Worm (Caenorhabditis elegans): ENCODE data around the gene ima-1.

Gene ima-1

ce11 chrV:11228653-11229173 is 10.8 kb upstream of the ima-1 start, which contains the start of gene pqn-70 (continued):
- peak; percentile 28 for TF ChIP-seq fos-1 (tag; optimal IDR thresholded peaks at IDR 0.05)
- no peak for TF ChIP-seq aha-1 (tag; optimal IDR thresholded peaks at IDR 0.05)
- TF ChIP-seq sup-37 (GFP tag; optimal IDR thresholded peaks at IDR 0.05) = no peak
- TF ChIP-seq nhr-20 (tag; optimal IDR thresholded peaks at IDR 0.05) = peak; percentile 90
- TF ChIP-seq ama-1 (optimal IDR thresholded peaks at IDR 0.05) = no peak
- TF ChIP-seq hpl-2 (GFP tag; optimal IDR thresholded peaks at IDR 0.05) = peak; percentile 45
- TF ChIP-seq pax-3 (tag; optimal IDR thresholded peaks at IDR 0.05) = peak; percentile 61
- no peak for TF ChIP-seq egl-27 (tag; optimal IDR thresholded peaks at IDR 0.05)
- TF ChIP-seq C34B4.2 (tag; optimal IDR thresholded peaks at IDR 0.05) = no peak
- TF ChIP-seq pqm-1 (tag; optimal IDR thresholded peaks at IDR 0.05) = no peak
- TF ChIP-seq lin-13 (GFP tag; optimal IDR thresholded peaks at IDR 0.05) = peak; percentile 68
- TF ChIP-seq mef-2 (tag; optimal IDR thresholded peaks at IDR 0.05) = no peak
- peak; percentile 12 for TF ChIP-seq nhr-11 (tag; optimal IDR thresholded peaks at IDR 0.05)
- no peak for TF ChIP-seq unc-30 (tag; optimal IDR thresholded peaks at IDR 0.05)
- peak; percentile 48 for TF ChIP-seq F16B12.6 (tag; optimal IDR thresholded peaks at IDR 0.05)
- TF ChIP-seq mab-9 (GFP tag; IDR thresholded peaks at IDR 0.05) = peak; percentile 34; the same call in 1 of the 2 replicates
- peak; percentile 60 for TF ChIP-seq sox-4 (tag; optimal IDR thresholded peaks at IDR 0.05)
- TF ChIP-seq dpl-1 (GFP tag; optimal IDR thresholded peaks at IDR 0.05) = peak; percentile 41 to 75 (median 69)
- no peak for TF ChIP-seq ets-5 (GFP tag; IDR thresholded peaks at IDR 0.05)
- peak; percentile 87 for TF ChIP-seq unc-130 (tag; optimal IDR thresholded peaks at IDR 0.05)
- no peak for TF ChIP-seq nhr-28 (tag; optimal IDR thresholded peaks at IDR 0.05)
- no peak for TF ChIP-seq nhr-84 (tag; optimal IDR thresholded peaks at IDR 0.05)
- TF ChIP-seq lsy-2 (tag; optimal IDR thresholded peaks at IDR 0.05) = peak; percentile 84 to 85
- peak; percentile 25 for TF ChIP-seq aly-2 (tag; optimal IDR thresholded peaks at IDR 0.05)
- TF ChIP-seq ceh-90 (tag; optimal IDR thresholded peaks at IDR 0.05) = no peak
- peak; percentile 84 for TF ChIP-seq rnt-1 (tag; optimal IDR thresholded peaks at IDR 0.05)
- peak; percentile 75 for TF ChIP-seq xbp-1 (tag; optimal IDR thresholded peaks at IDR 0.05)
- TF ChIP-seq zip-4 (GFP tag; optimal IDR thresholded peaks at IDR 0.05) = peak; percentile 25
- peak; percentile 39 for TF ChIP-seq egl-13 (tag; optimal IDR thresholded peaks at IDR 0.05)
- peak; percentile 97 for TF ChIP-seq lin-14 (GFP tag; optimal IDR thresholded peaks at IDR 0.05)
- TF ChIP-seq irx-1 (tag; optimal IDR thresholded peaks at IDR 0.05) = peak; percentile 65
- peak; percentile 53 for TF ChIP-seq lin-15B (tag; optimal IDR thresholded peaks at IDR 0.05)
- TF ChIP-seq hlh-17 (GFP tag; optimal IDR thresholded peaks at IDR 0.05; ENCODE audit: borderline replicate concordance) = no peak
- no peak for TF ChIP-seq unc-62 (GFP tag; optimal IDR thresholded peaks at IDR 0.05)
- TF ChIP-seq elt-2 (tag; optimal IDR thresholded peaks at IDR 0.05) = peak; percentile 56
- peak in 1 of 2 experiments; percentile 75 for TF ChIP-seq ztf-11 (tag; optimal IDR thresholded peaks at IDR 0.05)
- TF ChIP-seq grh-1 (GFP tag; IDR thresholded peaks at IDR 0.05) = peak; percentile 69

- TF ChIP-seq efl-1 (optimal IDR thresholded peaks at IDR 0.05) (no peak), efl-1 (GFP tag; optimal IDR thresholded peaks at IDR 0.05 in 1 of 2) (peak in 1 of 2 experiments; percentile 2), irx-1 (tag; optimal IDR thresholded peaks at IDR 0.05) (no peak), blmp-1 (tag; optimal IDR thresholded peaks at IDR 0.05) (peak; percentile 80), mdl-1 (tag; optimal IDR thresholded peaks at IDR 0.05) (no peak)
Measured at ce11 chrV:11231177-11231576, 8.3 kb upstream of the ima-1 start.

- TF ChIP-seq blmp-1 (tag; optimal IDR thresholded peaks at IDR 0.05) (peak; percentile 18), ceh-8 (GFP tag; optimal IDR thresholded peaks at IDR 0.05) (no peak)
Measured at ce11 chrV:11234350-11234749, 5.1 kb upstream of the ima-1 start, which contains the start of gene T19B10.5. TSS of gene T19B10.5 (plus strand) at chrV:11234650.

All from whole organism, L1 larva.